Worm (Caenorhabditis elegans): Measurements from ENCODE around the gene mccc-1.
"Not testable (repeated sequence)": the region's sequence is repeated elsewhere in the genome, so short reads cannot be mapped to it uniquely, and the experiment has no call there.

DNA sequence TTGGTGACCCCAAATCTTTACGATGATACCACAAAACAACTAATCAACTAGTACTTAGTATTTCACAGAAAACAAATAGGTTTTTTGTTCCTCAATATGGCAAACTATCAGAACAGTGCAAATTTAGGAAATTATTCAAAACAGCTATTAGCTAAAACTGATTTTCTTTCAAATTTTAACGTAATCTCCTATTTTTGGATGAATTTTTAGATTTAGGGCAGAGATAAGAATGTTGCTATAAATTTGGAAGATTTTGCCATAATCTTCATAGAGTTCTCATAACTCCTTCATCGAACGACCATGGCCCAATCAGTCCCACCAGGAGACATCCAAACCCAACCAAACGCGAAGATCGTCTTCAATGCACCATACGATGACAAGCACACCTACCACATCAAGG is 47.0 kb upstream of the mccc-1 start, which contains the start of gene msp-10:
- not testable (repeated sequence) for TF ChIP-seq unc-62 (GFP tag; optimal IDR thresholded peaks at IDR 0.05 in 1 of 2); unc-62 (tag; optimal IDR thresholded peaks at IDR 0.05); pha-4 (GFP tag; IDR thresholded peaks at IDR 0.05); pha-4 (tag; optimal IDR thresholded peaks at IDR 0.05); nhr-25 (tag; optimal IDR thresholded peaks at IDR 0.05; ENCODE audit: borderline replicate concordance, insufficient read depth); Y48G9A.11 (GFP tag; IDR thresholded peaks at IDR 0.05); zip-2 (tag; optimal IDR thresholded peaks at IDR 0.05); unc-130 (GFP tag; optimal IDR thresholded peaks at IDR 0.05); hlh-11 (tag; optimal IDR thresholded peaks at IDR 0.05); nhr-237 (tag; optimal IDR thresholded peaks at IDR 0.05); mes-2 (tag; optimal IDR thresholded peaks at IDR 0.05; ENCODE audit: poor library complexity, severe bottlenecking); nhr-76 (tag; optimal IDR thresholded peaks at IDR 0.05); dpl-1 (GFP tag; optimal IDR thresholded peaks at IDR 0.05); egl-27 (tag; optimal IDR thresholded peaks at IDR 0.05)

Measured in whole organism, L4 larva.